Worm (Caenorhabditis elegans): Measurements from ENCODE around the gene T10B10.9.

DNA sequence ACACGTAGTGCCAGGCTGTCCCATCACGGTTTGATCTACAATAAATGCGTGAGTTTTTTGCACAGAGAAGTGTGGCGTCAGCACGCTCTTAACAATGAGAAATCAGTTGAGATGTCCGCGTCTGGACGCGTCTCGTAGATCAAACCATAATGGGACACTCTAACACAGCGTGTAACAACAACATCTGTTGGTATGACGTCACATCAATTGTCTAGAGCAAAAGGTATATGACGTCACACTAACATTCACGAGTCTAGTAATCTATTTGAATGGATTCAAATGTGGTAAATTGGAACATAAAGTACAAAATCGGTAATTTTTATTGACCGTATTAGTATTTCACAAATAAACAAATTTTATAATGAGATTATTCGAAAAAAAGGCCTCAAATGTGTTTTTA, 48.5 kb upstream of the T10B10.9 start:
- no peak for TF ChIP-seq dpff-1 (tag; optimal IDR thresholded peaks at IDR 0.05)
- no peak for TF ChIP-seq C17E4.6 (GFP tag; IDR thresholded peaks at IDR 0.05)
- no peak for TF ChIP-seq B0019.2 (GFP tag; conservative IDR thresholded peaks at IDR 0.05)
- no peak for TF ChIP-seq fkh-3 (tag; optimal IDR thresholded peaks at IDR 0.05)
- TF ChIP-seq T26A5.8 (tag; optimal IDR thresholded peaks at IDR 0.05): no peak
- TF ChIP-seq ceh-27 (GFP tag; optimal IDR thresholded peaks at IDR 0.05): no peak
- TF ChIP-seq F37B4.10 (GFP tag; IDR thresholded peaks at IDR 0.05): no peak
- no peak for TF ChIP-seq sea-2 (GFP tag; IDR thresholded peaks at IDR 0.05)
- TF ChIP-seq F33H1.4 (GFP tag; IDR thresholded peaks at IDR 0.05): no peak
- no peak for TF ChIP-seq unc-130 (GFP tag; optimal IDR thresholded peaks at IDR 0.05)
- TF ChIP-seq ekl-4 (GFP tag; IDR thresholded peaks at IDR 0.05): no peak
